Worm (Caenorhabditis elegans) whole organism, L4 larva: Measurements from ENCODE around the gene ZK813.3.

Source experiments
- F44E2.7 ChIP-seq: fragments of 200-800 bp; sonication (Bioruptor generic); IDR thresholded peaks from 2 replicates; pipeline ENCODE4 v2.1.2; 2022; ENCODE audit warnings: missing genetic modification characterization, missing compliant biosample characterization
- aly-2 ChIP-seq: sonication (generic microtip); optimal IDR thresholded peaks from 2 replicates; lab custom pipeline; 2018; ENCODE audit warnings: missing biosample characterization, missing genetic modification characterization
- egl-43 ChIP-seq: fragments of 200-800 bp; sonication (Bioruptor generic); IDR thresholded peaks from 2 replicates; pipeline ENCODE4 v1.3.6; 2022; ENCODE audit warnings: missing genetic modification reagents, missing genetic modification characterization, missing compliant biosample characterization
- jun-1 ChIP-seq: fragments of 150-350 bp; optimal IDR thresholded peaks from 2 replicates; lab custom pipeline; 2014; ENCODE audit warnings: missing biosample characterization, missing genetic modification reagents, missing genetic modification characterization
- lin-13 ChIP-seq: fragments of 150-350 bp; optimal IDR thresholded peaks from 2 replicates; lab custom pipeline; 2014; ENCODE audit warnings: missing biosample characterization, missing genetic modification reagents, missing genetic modification characterization
- mep-1 ChIP-seq: fragments of 150-350 bp; sonication (generic microtip); optimal IDR thresholded peaks from 3 replicates; lab custom pipeline; 2014; ENCODE audit warnings: missing biosample characterization, missing genetic modification characterization
- nhr-11 ChIP-seq: fragments of 150-350 bp; optimal IDR thresholded peaks from 2 replicates; lab custom pipeline; 2014; ENCODE audit warnings: missing biosample characterization, missing genetic modification characterization
- nhr-25 ChIP-seq: sonication (generic microtip); optimal IDR thresholded peaks from 2 replicates; lab custom pipeline; 2017; ENCODE audit warnings: missing genetic modification characterization, mild to moderate bottlenecking, missing compliant biosample characterization, antibody characterized with exemption, moderate library complexity, borderline replicate concordance; ENCODE audit not compliant: insufficient read depth
- nhr-76 ChIP-seq: fragments of 150-350 bp; optimal IDR thresholded peaks from 2 replicates; lab custom pipeline; 2014; ENCODE audit warnings: missing biosample characterization, missing genetic modification characterization
- pha-4 ChIP-seq, 2 experiments: fragments of 150-350 bp in 1 of 2; fragments of 200-800 bp in 1 of 2; sonication (Bioruptor generic) in 1 of 2; IDR thresholded peaks in 1 of 2; optimal IDR thresholded peaks in 1 of 2; 2 replicates each; pipeline versions ENCODE4 v1.3.6 to Lab custom; 2014 to 2022; ENCODE audit warnings: missing genetic modification characterization in 2 of 2, missing genetic modification reagents in 2 of 2, missing biosample characterization in 1 of 2, missing compliant biosample characterization in 1 of 2
- snpc-4 ChIP-seq: fragments of 150-350 bp; optimal IDR thresholded peaks from 2 replicates; lab custom pipeline; 2014; ENCODE audit warnings: missing biosample characterization, missing genetic modification characterization
- unc-62 ChIP-seq, 3 experiments: fragments of 150-350 bp in 1 of 3; sonication (generic microtip); optimal IDR thresholded peaks in 2 of 3; peaks in 1 of 3; 1 replicate in 1 of 3; 2 replicates in 2 of 3; lab custom pipeline; 2014 to 2017; ENCODE audit warnings: missing biosample characterization in 3 of 3, missing genetic modification characterization in 3 of 3, missing genetic modification reagents in 3 of 3, missing genotype in 1 of 3
- ztf-11 ChIP-seq: fragments of 150-350 bp; optimal IDR thresholded peaks from 2 replicates; lab custom pipeline; 2014; ENCODE audit warnings: missing biosample characterization, missing genetic modification characterization

- no peak for TF ChIP-seq nhr-76
- TF ChIP-seq ztf-11, result no peak
- TF ChIP-seq nhr-11, result no peak
- TF ChIP-seq mep-1 (tag; lab: Kevin White, UChicago), result no peak
- TF ChIP-seq lin-13 (GFP tag; lab: Kevin White, UChicago), result no peak
- TF ChIP-seq F44E2.7, result no peak
- TF ChIP-seq egl-43, result no peak
- TF ChIP-seq jun-1 (tag; lab: Kevin White, UChicago), result no peak
- TF ChIP-seq pha-4 (GFP tag; IDR thresholded peaks at IDR 0.05; lab: Robert Waterston, UW), result no peak
- no peak for TF ChIP-seq pha-4 (tag; optimal IDR thresholded peaks at IDR 0.05; lab: Kevin White, UChicago)
- no peak for TF ChIP-seq snpc-4
- no peak for TF ChIP-seq aly-2
- no peak for TF ChIP-seq nhr-25
- peak in 1 of 2 experiments; percentile 42 for TF ChIP-seq unc-62 (GFP tag; optimal IDR thresholded peaks at IDR 0.05 in 1 of 2; lab: Kevin White, UChicago)
- TF ChIP-seq unc-62 (tag; optimal IDR thresholded peaks at IDR 0.05; lab: Kevin White, UChicago), result no peak
Observed at ce11 chrX:3463875-3464274, 22.2 kb downstream of the ZK813.3 start.
